Fruit fly (Drosophila melanogaster): ENCODE data around the gene Rpn2.
A peak's percentile ranks its signal among the peaks of the same experiment; 100 is the strongest.

The Rpn2 gene

dm6 chr3R:29153197-29153644 is at the start of gene Rpn2, which contains the start of gene Slbp:
Rpn2 (plus strand) TSS chr3R:29153524.
Slbp (minus strand) TSS chr3R:29153266.
- TF ChIP-seq CG8119 (GFP tag; IDR thresholded peaks at IDR 0.05) (no peak), Hr38 (GFP tag; optimal IDR thresholded peaks at IDR 0.05) (no peak), salr (GFP tag; optimal IDR thresholded peaks at IDR 0.05) (no peak), CG6276 (GFP tag; optimal IDR thresholded peaks at IDR 0.05) (no peak), esn (GFP tag; optimal IDR thresholded peaks at IDR 0.05) (peak; percentile 64), CG1621 (tag; optimal IDR thresholded peaks at IDR 0.05) (peak; percentile 1), ss (GFP tag; optimal IDR thresholded peaks at IDR 0.05) (peak in 1 of 2 experiments; percentile 13), CG11902 (GFP tag; optimal IDR thresholded peaks at IDR 0.05) (peak; percentile 17), CG6808 (GFP tag; optimal IDR thresholded peaks at IDR 0.05) (no peak), CG10669 (GFP tag; optimal IDR thresholded peaks at IDR 0.05) (no peak), svp (GFP tag) (no peak), CG34406 (GFP tag; optimal IDR thresholded peaks at IDR 0.05) (no peak), topi (GFP tag; optimal IDR thresholded peaks at IDR 0.05) (peak; percentile 21), Met (GFP tag; optimal IDR thresholded peaks at IDR 0.05) (no peak), eg (GFP tag; IDR thresholded peaks at IDR 0.05) (no peak), fkh (GFP tag; optimal IDR thresholded peaks at IDR 0.05) (peak; percentile 22), Eip75B (GFP tag; optimal IDR thresholded peaks at IDR 0.05) (peak; percentile 32), Ets96B (tag; optimal IDR thresholded peaks at IDR 0.05) (peak; percentile 29), Sox102F (GFP tag; optimal IDR thresholded peaks at IDR 0.05) (no peak), CG11762 (GFP tag; optimal IDR thresholded peaks at IDR 0.05; ENCODE audit: insufficient read depth) (no peak), Lpt (GFP tag; optimal IDR thresholded peaks at IDR 0.05) (no peak), lz (GFP tag; optimal IDR thresholded peaks at IDR 0.05) (peak; percentile 49), CG15336 (GFP tag; IDR thresholded peaks at IDR 0.05) (no peak), CG3032 (tag; optimal IDR thresholded peaks at IDR 0.05) (peak; percentile 25), CG16779 (tag; optimal IDR thresholded peaks at IDR 0.05) (no peak), Sox15 (GFP tag; optimal IDR thresholded peaks at IDR 0.05) (no peak), CG6163 (GFP tag; IDR thresholded peaks at IDR 0.05) (no peak), CG10631 (GFP tag; optimal IDR thresholded peaks at IDR 0.05) (no peak), vri (GFP tag; optimal IDR thresholded peaks at IDR 0.05) (no peak), CG8632 (GFP tag; optimal IDR thresholded peaks at IDR 0.05) (no peak), CG31627 (GFP tag; optimal IDR thresholded peaks at IDR 0.05) (peak; percentile 13), Gug (GFP tag; IDR thresholded peaks at IDR 0.05) (no peak), CG11294 (GFP tag; IDR thresholded peaks at IDR 0.05) (no peak), CG8319 (GFP tag; optimal IDR thresholded peaks at IDR 0.05) (no peak), Ets21C (GFP tag; optimal IDR thresholded peaks at IDR 0.05) (no peak), Hr4 (GFP tag; optimal IDR thresholded peaks at IDR 0.05) (no peak), acj6 (GFP tag; optimal IDR thresholded peaks at IDR 0.05) (no peak), Eip78C (GFP tag) (peak; percentile 44), Eip93F (GFP tag; optimal IDR thresholded peaks at IDR 0.05) (no peak), net (GFP tag; optimal IDR thresholded peaks at IDR 0.05) (no peak), Smox (GFP tag; optimal IDR thresholded peaks at IDR 0.05) (no peak), cyc (GFP tag; optimal IDR thresholded peaks at IDR 0.05) (peak; percentile 37), fd85E (GFP tag; optimal IDR thresholded peaks at IDR 0.05) (no peak), CG32006 (GFP tag; optimal IDR thresholded peaks at IDR 0.05) (no peak), achi (GFP tag; optimal IDR thresholded peaks at IDR 0.05) (peak; percentile 19), OdsH (GFP tag; optimal IDR thresholded peaks at IDR 0.05) (no peak), CG6854 (GFP tag; optimal IDR thresholded peaks at IDR 0.05) (no peak), CG6792 (GFP tag; optimal IDR thresholded peaks at IDR 0.05) (peak; percentile 23), CG3919 (GFP tag; optimal IDR thresholded peaks at IDR 0.05) (peak; percentile 32), CG7368 (GFP tag; optimal IDR thresholded peaks at IDR 0.05) (no peak), Hr39 (GFP tag; optimal IDR thresholded peaks at IDR 0.05) (peak; percentile 15), dac (GFP tag; optimal IDR thresholded peaks at IDR 0.05) (no peak), CG4318 (GFP tag; optimal IDR thresholded peaks at IDR 0.05) (no peak), Sox14 (GFP tag; optimal IDR thresholded peaks at IDR 0.05) (peak; percentile 81)
